Worm (Caenorhabditis elegans) whole organism, young adult: ENCODE data around the gene T04H1.12.

ENCODE experiments used
- B0261.1 ChIP-seq: sonication (generic microtip); optimal IDR thresholded peaks from 2 replicates; lab custom pipeline; 2016; ENCODE audit warnings: mild to moderate bottlenecking, missing genetic modification characterization, moderate library complexity, missing compliant biosample characterization
- B0336.3 ChIP-seq: fragments of 200-800 bp; sonication (Bioruptor generic); IDR thresholded peaks from 2 replicates; pipeline ENCODE4 v1.3.6; 2022; ENCODE audit warnings: missing genetic modification characterization, missing compliant biosample characterization
- C17E4.6 ChIP-seq: fragments of 200-800 bp; sonication (Bioruptor generic); IDR thresholded peaks from 2 replicates; pipeline ENCODE4 v1.3.6; 2022; ENCODE audit warnings: missing genetic modification reagents, missing genetic modification characterization, missing compliant biosample characterization
- D2030.7 ChIP-seq: fragments of 200-800 bp; sonication (Bioruptor generic); IDR thresholded peaks from 2 replicates; pipeline ENCODE4 v1.3.6; 2022; ENCODE audit warnings: missing genetic modification reagents, missing genetic modification characterization, missing compliant biosample characterization
- F10E7.11 ChIP-seq: sonication (generic microtip); optimal IDR thresholded peaks from 2 replicates; lab custom pipeline; 2017; ENCODE audit warnings: mild to moderate bottlenecking, missing genetic modification characterization, moderate library complexity, missing compliant biosample characterization
- F57C9.4 ChIP-seq: sonication (generic microtip); optimal IDR thresholded peaks from 2 replicates; lab custom pipeline; 2017; ENCODE audit warnings: mild to moderate bottlenecking, missing genetic modification characterization, missing compliant biosample characterization
- K12H6.12 ChIP-seq: fragments of 200-800 bp; sonication (Bioruptor generic); optimal IDR thresholded peaks from 2 replicates; lab custom pipeline; 2018; ENCODE audit warnings: mild to moderate bottlenecking, missing genetic modification characterization, missing compliant biosample characterization
- Y53G8AR.9 ChIP-seq: fragments of 200-800 bp; sonication (Bioruptor generic); conservative IDR thresholded peaks from 2 replicates; pipeline ENCODE4 v1.3.6; 2022; ENCODE audit warnings: missing genetic modification reagents, missing genetic modification characterization, missing compliant biosample characterization
- Y56A3A.18 ChIP-seq: fragments of 200-800 bp; sonication (Bioruptor generic); IDR thresholded peaks from 2 replicates; pipeline ENCODE4 v1.3.6; 2022; ENCODE audit warnings: missing genetic modification reagents, missing genetic modification characterization, missing compliant biosample characterization
- akir-1 ChIP-seq: fragments of 200-800 bp; sonication (Bioruptor generic); optimal IDR thresholded peaks from 2 replicates; lab custom pipeline; 2018; ENCODE audit warnings: mild to moderate bottlenecking, missing genetic modification characterization, moderate library complexity, missing compliant biosample characterization
- aptf-3 ChIP-seq: fragments of 200-800 bp; sonication (Bioruptor generic); IDR thresholded peaks from 2 replicates; pipeline ENCODE4 v1.3.6; 2022; ENCODE audit warnings: missing genetic modification characterization, missing compliant biosample characterization
- atf-7 ChIP-seq: sonication (generic microtip); optimal IDR thresholded peaks from 2 replicates; lab custom pipeline; 2017; ENCODE audit warnings: mild to moderate bottlenecking, missing genetic modification characterization, missing compliant biosample characterization
- attf-3 ChIP-seq: fragments of 200-800 bp; sonication (Bioruptor generic); conservative IDR thresholded peaks from 2 replicates; pipeline ENCODE4 v1.3.6; 2022; ENCODE audit warnings: missing genetic modification reagents, missing genetic modification characterization, missing compliant biosample characterization
- bed-1 ChIP-seq: fragments of 200-800 bp; sonication (Bioruptor generic); IDR thresholded peaks from 2 replicates; pipeline ENCODE4 v1.3.6; 2022; ENCODE audit warnings: missing genetic modification reagents, missing genetic modification characterization, missing compliant biosample characterization
- cebp-1 ChIP-seq, 2 experiments: fragments of 200-800 bp in 1 of 2; sonication (Bioruptor generic) in 1 of 2; sonication (generic microtip) in 1 of 2; IDR thresholded peaks in 1 of 2; optimal IDR thresholded peaks in 1 of 2; 2 replicates each; pipeline versions ENCODE4 v1.3.6 to Lab custom; 2017 to 2022; ENCODE audit warnings: missing compliant biosample characterization in 2 of 2, missing genetic modification characterization in 2 of 2, mild to moderate bottlenecking in 1 of 2, missing genetic modification reagents in 1 of 2, moderate library complexity in 1 of 2
- ceh-27 ChIP-seq: fragments of 200-800 bp; sonication (Bioruptor generic); optimal IDR thresholded peaks from 2 replicates; lab custom pipeline; 2018; ENCODE audit warnings: mild to moderate bottlenecking, missing genetic modification characterization, moderate library complexity, missing compliant biosample characterization
- ceh-58 ChIP-seq: fragments of 200-800 bp; sonication (Bioruptor generic); IDR thresholded peaks from 2 replicates; pipeline ENCODE4 v1.3.6; 2022; ENCODE audit warnings: missing genetic modification characterization, missing compliant biosample characterization
- ceh-91 ChIP-seq: fragments of 200-800 bp; sonication (Bioruptor generic); IDR thresholded peaks from 2 replicates; pipeline ENCODE4 v1.3.6; 2022; ENCODE audit warnings: missing genetic modification reagents, missing genetic modification characterization, missing compliant biosample characterization
- dpl-1 ChIP-seq: fragments of 150-350 bp; optimal IDR thresholded peaks from 2 replicates; lab custom pipeline; 2014; ENCODE audit warnings: missing biosample characterization, missing genetic modification reagents, missing genetic modification characterization
- egl-18 ChIP-seq: fragments of 200-800 bp; sonication (Bioruptor generic); IDR thresholded peaks from 2 replicates; pipeline ENCODE4 v1.3.6; 2022; ENCODE audit warnings: missing genetic modification reagents, missing genetic modification characterization, missing compliant biosample characterization
- egrh-3 ChIP-seq: fragments of 200-800 bp; sonication (Bioruptor generic); IDR thresholded peaks from 2 replicates; pipeline ENCODE4 v1.3.6; 2022; ENCODE audit warnings: missing genetic modification reagents, missing genetic modification characterization, missing compliant biosample characterization
- ets-4 ChIP-seq: fragments of 200-800 bp; sonication (Bioruptor generic); optimal IDR thresholded peaks from 2 replicates; lab custom pipeline; 2018; ENCODE audit warnings: mild to moderate bottlenecking, missing genetic modification characterization, missing compliant biosample characterization
- hlh-26 ChIP-seq: fragments of 200-800 bp; sonication (Bioruptor generic); conservative IDR thresholded peaks from 2 replicates; pipeline ENCODE4 v1.3.6; 2022; ENCODE audit warnings: missing genetic modification reagents, missing genetic modification characterization, missing compliant biosample characterization
- let-526 ChIP-seq: fragments of 200-800 bp; sonication (Bioruptor generic); IDR thresholded peaks from 2 replicates; pipeline ENCODE4 v1.3.6; 2022; ENCODE audit warnings: missing genetic modification reagents, missing genetic modification characterization, missing compliant biosample characterization
- let-607 ChIP-seq, 2 experiments: fragments of 200-800 bp in 1 of 2; sonication (Bioruptor generic) in 1 of 2; sonication (generic microtip) in 1 of 2; optimal IDR thresholded peaks; 2 replicates each; lab custom pipeline; 2016 to 2018; ENCODE audit warnings: mild to moderate bottlenecking in 2 of 2, missing compliant biosample characterization in 2 of 2, missing genetic modification characterization in 2 of 2, moderate library complexity in 2 of 2, missing genotype in 1 of 2
- lin-35 ChIP-seq, 3 experiments: fragments of 150-350 bp in 2 of 3; sonication (generic microtip) in 1 of 3; optimal IDR thresholded peaks; 2 replicates each; lab custom pipeline; 2014 to 2018; ENCODE audit warnings: missing biosample characterization in 3 of 3, missing genetic modification characterization in 3 of 3, missing genetic modification reagents in 3 of 3
- lir-1 ChIP-seq: fragments of 200-800 bp; sonication (Bioruptor generic); conservative IDR thresholded peaks from 2 replicates; pipeline ENCODE4 v1.3.6; 2022; ENCODE audit warnings: missing genetic modification reagents, missing genetic modification characterization, missing compliant biosample characterization
- lsl-1 ChIP-seq: fragments of 200-800 bp; sonication (Bioruptor generic); optimal IDR thresholded peaks from 2 replicates; lab custom pipeline; 2018; ENCODE audit warnings: mild to moderate bottlenecking, missing genetic modification characterization, moderate library complexity, missing compliant biosample characterization
- lsy-27 ChIP-seq: sonication (generic microtip); optimal IDR thresholded peaks from 2 replicates; lab custom pipeline; 2017; ENCODE audit warnings: missing genetic modification characterization, mild to moderate bottlenecking, missing compliant biosample characterization, antibody characterized with exemption, missing genotype, borderline replicate concordance; ENCODE audit not compliant: insufficient read depth
- madf-3 ChIP-seq: fragments of 200-800 bp; sonication (Bioruptor generic); IDR thresholded peaks from 2 replicates; pipeline ENCODE4 v1.3.6; 2022; ENCODE audit warnings: missing genetic modification reagents, missing genetic modification characterization, missing compliant biosample characterization
- mes-4 ChIP-seq: sonication (generic microtip); optimal IDR thresholded peaks from 2 replicates; lab custom pipeline; 2016; ENCODE audit warnings: missing genotype, missing genetic modification characterization, missing compliant biosample characterization
- nhr-120 ChIP-seq: fragments of 200-800 bp; sonication (Bioruptor generic); IDR thresholded peaks from 2 replicates; pipeline ENCODE4 v1.3.6; 2022; ENCODE audit warnings: missing genetic modification characterization, missing compliant biosample characterization
- nhr-80 ChIP-seq: sonication (generic microtip); optimal IDR thresholded peaks from 2 replicates; lab custom pipeline; 2016; ENCODE audit warnings: missing genetic modification characterization, missing compliant biosample characterization
- pha-4 ChIP-seq: fragments of 150-350 bp; sonication (generic microtip); optimal IDR thresholded peaks from 2 replicates; lab custom pipeline; 2014; ENCODE audit warnings: missing biosample characterization, missing genetic modification reagents, missing genetic modification characterization
- rcor-1 ChIP-seq: fragments of 200-800 bp; sonication (Bioruptor generic); IDR thresholded peaks from 2 replicates; pipeline ENCODE4 v1.3.6; 2022; ENCODE audit warnings: missing genetic modification reagents, missing genetic modification characterization, missing compliant biosample characterization
- snpc-4 ChIP-seq, 5 experiments: fragments of 150-350 bp in 1 of 5; sonication (generic microtip) in 4 of 5; optimal IDR thresholded peaks; 2 replicates each; lab custom pipeline; 2014 to 2018; ENCODE audit warnings: missing genetic modification characterization in 5 of 5, missing biosample characterization in 3 of 5, antibody characterized with exemption in 2 of 5, mild to moderate bottlenecking in 2 of 5, missing compliant biosample characterization in 2 of 5, missing genotype in 2 of 5, moderate library complexity in 2 of 5, missing genetic modification reagents in 1 of 5
- zfh-2 ChIP-seq: fragments of 200-800 bp; sonication (Bioruptor generic); conservative IDR thresholded peaks from 2 replicates; pipeline ENCODE4 v1.3.6; 2022; ENCODE audit warnings: missing genetic modification reagents, missing genetic modification characterization, missing compliant biosample characterization

T04H1.12 gene

ce11 chrV:12241126-12241525 lies 14.3 kb upstream of the T04H1.12 start, which contains the start of gene ttr-22 (continued):
- TF ChIP-seq lsy-27 (tag; lab: Kevin White, UChicago) (no peak), aptf-3 (GFP tag; lab: Robert Waterston, UW) (no peak), mes-4 (tag; lab: Kevin White, UChicago) (no peak), dpl-1 (GFP tag; lab: Kevin White, UChicago) (no peak), hlh-26 (GFP tag; lab: Robert Waterston, UW) (no peak), ets-4 (GFP tag; lab: Kevin White, UChicago) (no peak)

DNA sequence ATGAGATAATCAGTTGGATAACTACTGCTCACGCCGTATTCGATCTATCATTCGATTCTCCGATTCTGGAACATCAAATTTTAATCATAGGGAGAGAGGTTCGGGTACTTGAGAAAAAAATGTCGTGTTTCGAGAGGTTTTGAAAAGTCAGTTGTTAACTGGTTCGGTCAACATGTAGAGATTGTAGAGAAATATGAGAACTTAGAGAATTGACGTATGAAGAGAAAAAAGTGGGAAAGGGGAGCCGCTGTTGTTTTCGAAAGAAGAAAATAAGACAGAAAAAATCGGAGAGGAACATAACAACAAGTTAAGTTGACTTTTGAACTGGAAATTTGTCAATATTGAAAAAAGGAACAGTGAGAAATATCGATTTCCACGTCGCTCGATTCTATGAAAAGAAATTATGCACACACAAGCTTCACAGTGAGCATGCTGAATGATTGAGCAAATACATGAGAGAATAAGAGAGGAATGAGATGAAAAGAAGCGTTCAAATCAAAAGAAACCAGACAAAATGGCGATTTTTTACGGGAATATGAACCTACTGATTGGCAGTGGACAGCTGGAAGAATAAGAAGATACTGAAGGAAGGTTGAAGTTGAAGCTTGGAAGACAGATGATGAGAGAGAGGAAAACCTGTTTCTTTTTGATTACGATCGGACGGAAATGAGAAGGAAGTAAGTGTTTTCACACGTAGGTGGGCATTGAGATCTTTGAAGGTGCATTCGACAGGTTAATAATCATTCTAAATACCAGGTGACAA lies 10.3 kb upstream of the T04H1.12 start, which contains the start of the genes T04H1.13, slfl-5 and rad-50:
T04H1.13 (minus strand) TSS at position 51 of the 763 bp plus-strand sequence.
slfl-5 (minus strand) TSS at position 65 of the 763 bp plus-strand sequence.
rad-50 (plus strand) TSS at position 667 of the 763 bp plus-strand sequence.
- TF ChIP-seq nhr-80 (peak; percentile 76), lin-35 (GFP tag; optimal IDR thresholded peaks at IDR 0.05; lab: Kevin White, UChicago) (no peak), atf-7 (tag; lab: Kevin White, UChicago) (no peak), Y53G8AR.9 (GFP tag; lab: Robert Waterston, UW) (no peak), ceh-27 (peak; percentile 31), let-607 (tag; optimal IDR thresholded peaks at IDR 0.05; lab: Kevin White, UChicago) (peak; percentile 82 to 92), B0336.3 (no peak), D2030.7 (GFP tag; lab: Robert Waterston, UW) (no peak)
- TF ChIP-seq, all 124 proteins: peak for 3

ce11 chrV:12245777-12246452 lies 9.5 kb upstream of the T04H1.12 start:
- TF ChIP-seq lir-1 (no peak), cebp-1 (GFP tag; IDR thresholded peaks at IDR 0.05; lab: Robert Waterston, UW) (peak; percentile 77; the same call in 1 of the 2 replicates), cebp-1 (tag; optimal IDR thresholded peaks at IDR 0.05; lab: Kevin White, UChicago) (peak; percentile 94), zfh-2 (GFP tag; lab: Robert Waterston, UW) (no peak), attf-3 (GFP tag; lab: Robert Waterston, UW) (peak; percentile 90), ceh-58 (no peak), egl-18 (GFP tag; lab: Robert Waterston, UW) (no peak)

DNA sequence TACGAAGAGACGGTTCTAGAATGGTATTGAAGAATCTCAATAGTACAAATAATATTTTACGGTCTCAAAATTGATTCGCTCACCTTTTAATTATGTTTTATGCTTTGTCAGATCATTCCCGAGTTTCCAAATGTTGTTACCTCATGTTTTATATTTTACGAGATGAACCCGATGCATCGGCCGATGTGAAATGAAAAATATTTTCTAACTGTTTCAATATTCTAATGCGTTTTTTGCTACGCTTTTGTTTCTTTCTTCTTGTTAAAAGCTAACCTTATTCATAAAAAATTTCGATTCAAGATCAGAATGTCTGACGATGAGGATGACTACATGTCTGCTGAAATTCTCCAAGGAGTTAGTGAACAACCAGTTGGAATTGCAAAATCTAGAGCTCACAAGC lies 4.4 kb upstream of the T04H1.12 start, which contains the start of gene T04H1.5:
T04H1.5 (plus strand) TSS at position 301 of the 400 bp plus-strand sequence.
- TF ChIP-seq egrh-3 (GFP tag; lab: Robert Waterston, UW) (no peak), K12H6.12 (tag; lab: Kevin White, UChicago) (no peak)

DNA sequence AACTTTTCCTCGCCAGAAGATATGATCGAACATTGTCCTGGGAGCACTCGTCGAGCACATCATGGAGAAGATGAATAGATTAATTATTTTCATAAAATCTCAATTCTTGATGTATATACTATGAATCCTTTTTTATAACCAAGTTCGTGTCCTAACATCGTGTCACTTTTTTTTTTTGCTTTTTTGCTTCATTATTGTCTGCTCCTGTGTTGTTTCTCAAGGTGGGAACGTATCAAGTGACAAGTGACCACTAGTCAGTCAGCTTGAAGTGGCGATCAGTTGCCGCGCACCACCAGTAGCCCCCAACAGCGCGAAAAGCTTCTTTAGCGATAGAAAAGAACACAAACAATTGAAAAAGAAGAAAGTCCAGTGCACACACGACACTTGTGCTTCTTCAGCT lies 3.2 kb upstream of the T04H1.12 start, which contains the start of gene lrx-1:
lrx-1 (plus strand) TSS at position 301 of the 400 bp plus-strand sequence.
- TF ChIP-seq snpc-4 (GFP tag; optimal IDR thresholded peaks at IDR 0.05; lab: Kevin White, UChicago) (no peak), snpc-4 (tag; optimal IDR thresholded peaks at IDR 0.05; lab: Kevin White, UChicago) (no peak), madf-3 (GFP tag; lab: Robert Waterston, UW) (no peak), let-607 (tag; optimal IDR thresholded peaks at IDR 0.05; lab: Kevin White, UChicago) (no peak), lsl-1 (GFP tag; lab: Kevin White, UChicago) (no peak), egl-18 (GFP tag; lab: Robert Waterston, UW) (no peak), Y56A3A.18 (GFP tag; lab: Robert Waterston, UW) (no peak), nhr-120 (GFP tag; lab: Robert Waterston, UW) (no peak), lir-1 (no peak), C17E4.6 (GFP tag; lab: Robert Waterston, UW) (no peak), F57C9.4 (tag; lab: Kevin White, UChicago) (no peak), rcor-1 (no peak), B0261.1 (no peak), let-526 (GFP tag; lab: Robert Waterston, UW) (no peak), pha-4 (tag; lab: Kevin White, UChicago) (no peak), akir-1 (GFP tag; lab: Kevin White, UChicago) (no peak), bed-1 (GFP tag; lab: Robert Waterston, UW) (no peak), F10E7.11 (tag; lab: Kevin White, UChicago) (no peak), ceh-91 (GFP tag; lab: Robert Waterston, UW) (no peak)
